Fruit fly (Drosophila melanogaster): ENCODE measurements around the gene CG18418.

DNA sequence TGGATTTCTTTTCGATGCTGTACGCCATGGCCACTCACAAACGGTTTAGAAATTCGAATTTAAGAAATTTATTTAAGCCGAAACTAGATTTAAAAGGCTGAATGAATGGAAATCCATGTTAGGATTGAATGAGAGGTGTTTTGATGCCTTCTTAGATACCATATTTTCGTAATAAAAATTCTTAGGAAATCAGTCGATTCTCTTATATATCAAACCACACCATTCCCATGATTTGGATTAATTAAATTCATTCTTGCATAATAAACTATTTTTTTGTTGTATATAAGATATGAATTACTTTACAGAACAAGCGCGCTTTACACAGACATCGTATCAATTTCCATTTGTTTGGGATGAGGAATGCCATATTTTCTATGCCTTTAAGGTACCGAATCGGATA is 1.2 kb downstream of the CG18418 start, which contains the start of gene CG7514:
- TF ChIP-seq psq (optimal IDR thresholded peaks at IDR 0.05) (no peak), h (optimal IDR thresholded peaks at IDR 0.05) (no peak), Myc (optimal IDR thresholded peaks at IDR 0.05) (no peak)

All from Kc167 (cell line).